Worm (Caenorhabditis elegans): ENCODE data around the gene C04B4.1.

Gene C04B4.1

ce11 chrX:12275577-12275976 lies 5.0 kb upstream of the C04B4.1 start, which contains the start of gene C04B4.6:
Gene C04B4.6 (minus strand): TSS chrX:12275677.
- no peak for TF ChIP-seq sem-4 (tag; optimal IDR thresholded peaks at IDR 0.05)
- TF ChIP-seq gmeb-1 (tag; optimal IDR thresholded peaks at IDR 0.05): no peak
- TF ChIP-seq nhr-237 (tag; optimal IDR thresholded peaks at IDR 0.05): no peak
- TF ChIP-seq nhr-23 (tag; optimal IDR thresholded peaks at IDR 0.05): no peak
- no peak for TF ChIP-seq aly-2 (tag; optimal IDR thresholded peaks at IDR 0.05)
- TF ChIP-seq mdl-1 (tag; optimal IDR thresholded peaks at IDR 0.05): no peak
- no peak for TF ChIP-seq nhr-21 (tag; optimal IDR thresholded peaks at IDR 0.05)
- TF ChIP-seq lin-13 (GFP tag; optimal IDR thresholded peaks at IDR 0.05): no peak
- no peak for TF ChIP-seq ztf-1 (GFP tag; conservative IDR thresholded peaks at IDR 0.05)
- no peak for TF ChIP-seq fos-1 (tag; optimal IDR thresholded peaks at IDR 0.05)

DNA sequence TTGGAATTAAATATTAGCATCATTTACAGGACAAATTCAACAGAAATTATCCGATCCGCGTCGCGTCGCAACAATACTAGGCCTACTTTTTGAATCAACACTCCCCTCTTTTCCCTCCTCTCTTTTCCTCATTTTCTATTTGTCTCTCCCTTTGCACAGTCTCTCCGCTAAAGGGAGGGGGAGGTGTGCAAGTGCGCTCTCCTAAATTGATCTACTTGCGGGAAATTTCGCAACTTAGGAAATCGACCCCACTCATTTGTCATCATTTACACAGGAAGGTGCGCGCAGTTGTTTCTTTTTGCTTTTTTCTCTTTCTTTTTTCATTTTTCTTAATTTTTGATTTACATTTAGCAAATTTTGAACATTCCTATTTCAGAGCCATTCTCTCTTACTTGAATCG lies 2.3 kb downstream of the C04B4.1 start, which contains the start of gene C04B4.2:
C04B4.2 (plus strand) TSS at position 371 of the 400 bp plus-strand sequence.
- TF ChIP-seq aly-2 (tag; optimal IDR thresholded peaks at IDR 0.05) (no peak), lin-11 (tag; optimal IDR thresholded peaks at IDR 0.05) (no peak), mbf-1 (tag; optimal IDR thresholded peaks at IDR 0.05) (no peak), mdl-1 (tag; optimal IDR thresholded peaks at IDR 0.05) (no peak), nhr-129 (tag; optimal IDR thresholded peaks at IDR 0.05) (no peak), ama-1 (optimal IDR thresholded peaks at IDR 0.05) (no peak), mab-5 (tag; optimal IDR thresholded peaks at IDR 0.05) (no peak), nhr-21 (tag; optimal IDR thresholded peaks at IDR 0.05) (no peak), crh-2 (tag; optimal IDR thresholded peaks at IDR 0.05) (no peak), nhr-10 (tag; optimal IDR thresholded peaks at IDR 0.05) (no peak), nhr-12 (tag; optimal IDR thresholded peaks at IDR 0.05) (no peak), blmp-1 (tag; optimal IDR thresholded peaks at IDR 0.05; ENCODE audit: insufficient read depth) (no peak)

- TF ChIP-seq nhr-25 (tag; optimal IDR thresholded peaks at IDR 0.05): no peak
- no peak for TF ChIP-seq nhr-10 (tag; optimal IDR thresholded peaks at IDR 0.05)
- no peak for TF ChIP-seq mdl-1 (tag; optimal IDR thresholded peaks at IDR 0.05)
- TF ChIP-seq nhr-129 (tag; optimal IDR thresholded peaks at IDR 0.05): no peak
- no peak for TF ChIP-seq nhr-77 (tag; optimal IDR thresholded peaks at IDR 0.05)
- TF ChIP-seq zag-1 (tag; optimal IDR thresholded peaks at IDR 0.05): no peak
- TF ChIP-seq mab-5 (tag; optimal IDR thresholded peaks at IDR 0.05): no peak
- no peak for TF ChIP-seq fos-1 (tag; optimal IDR thresholded peaks at IDR 0.05)
- no peak for TF ChIP-seq sem-4 (tag; optimal IDR thresholded peaks at IDR 0.05)
- TF ChIP-seq lin-39 (tag; optimal IDR thresholded peaks at IDR 0.05): no peak
- no peak for TF ChIP-seq ztf-4 (tag; optimal IDR thresholded peaks at IDR 0.05)
Observed at ce11 chrX:12284161-12284560, 3.6 kb downstream of the C04B4.1 start.

DNA sequence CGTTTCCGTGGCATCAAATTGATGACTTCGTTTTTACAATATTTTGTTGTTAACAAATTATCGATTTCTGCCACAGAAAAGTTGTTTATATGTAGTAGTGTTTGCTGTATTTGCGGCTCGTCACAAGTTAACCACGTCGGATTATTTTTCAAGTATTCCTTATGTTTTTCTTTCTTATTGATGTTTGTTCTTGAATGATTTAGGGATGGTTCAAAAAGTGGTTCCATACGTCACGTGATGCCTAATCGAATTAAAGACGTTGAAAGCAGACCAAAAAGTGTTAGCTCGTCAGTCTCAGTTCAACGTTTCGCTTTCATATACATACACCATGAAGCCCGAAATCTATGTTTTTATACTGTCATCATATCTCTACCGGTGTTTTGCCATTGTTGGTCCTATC lies 4.9 kb downstream of the C04B4.1 start, which contains the start of gene lips-2:
lips-2 (plus strand) TSS at position 301 of the 400 bp plus-strand sequence.
- no peak for TF ChIP-seq sma-3 (GFP tag; optimal IDR thresholded peaks at IDR 0.05)
- TF ChIP-seq lsy-2 (tag; optimal IDR thresholded peaks at IDR 0.05): no peak
- TF ChIP-seq nhr-11 (tag; optimal IDR thresholded peaks at IDR 0.05): no peak
- TF ChIP-seq ceh-82 (tag; optimal IDR thresholded peaks at IDR 0.05): no peak
- no peak for TF ChIP-seq fos-1 (tag; optimal IDR thresholded peaks at IDR 0.05)
- TF ChIP-seq peb-1 (tag; optimal IDR thresholded peaks at IDR 0.05): no peak
- no peak for TF ChIP-seq ceh-16 (tag; optimal IDR thresholded peaks at IDR 0.05)

DNA sequence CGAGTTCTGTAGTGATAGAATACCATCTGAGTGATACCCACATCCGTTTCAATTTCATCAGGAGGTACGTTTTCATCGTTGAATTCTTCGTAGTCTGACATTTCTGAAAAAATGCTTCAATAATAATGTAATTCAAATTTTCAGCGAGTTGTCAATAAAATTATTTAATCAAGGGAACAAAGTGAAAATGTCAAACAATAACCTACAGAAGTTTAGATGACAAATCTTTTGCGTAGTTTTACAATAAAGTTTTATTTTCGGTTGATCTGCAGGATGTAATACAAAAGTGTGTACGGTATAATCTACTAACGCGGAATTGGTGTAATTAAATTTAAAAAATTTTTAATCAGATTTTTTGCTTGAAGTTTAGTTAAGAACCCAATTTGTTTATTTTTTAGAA lies 7.7 kb downstream of the C04B4.1 start, which contains the start of gene C04B4.5:
C04B4.5 (minus strand) TSS at position 101 of the 400 bp plus-strand sequence.
- TF ChIP-seq peb-1 (tag; optimal IDR thresholded peaks at IDR 0.05) (no peak), lin-13 (GFP tag; optimal IDR thresholded peaks at IDR 0.05) (no peak), gmeb-1 (tag; optimal IDR thresholded peaks at IDR 0.05) (no peak), ceh-16 (tag; optimal IDR thresholded peaks at IDR 0.05) (no peak), zag-1 (tag; optimal IDR thresholded peaks at IDR 0.05) (no peak), ceh-82 (tag; optimal IDR thresholded peaks at IDR 0.05) (no peak)

- TF ChIP-seq lin-11 (tag; optimal IDR thresholded peaks at IDR 0.05) (no peak), mbf-1 (tag; optimal IDR thresholded peaks at IDR 0.05) (no peak), nhr-129 (tag; optimal IDR thresholded peaks at IDR 0.05) (no peak), nhr-10 (tag; optimal IDR thresholded peaks at IDR 0.05) (no peak), egl-27 (tag; optimal IDR thresholded peaks at IDR 0.05) (no peak), mdl-1 (tag; optimal IDR thresholded peaks at IDR 0.05) (no peak), mab-5 (tag; optimal IDR thresholded peaks at IDR 0.05) (no peak), fos-1 (tag; optimal IDR thresholded peaks at IDR 0.05) (no peak)
Observed at ce11 chrX:12290539-12290938, 10.0 kb downstream of the C04B4.1 start, which contains the start of gene C04B4.4. Gene C04B4.4 (plus strand): TSS chrX:12290839.

Measured in whole organism, L2 larva.